Fruit fly (Drosophila melanogaster) whole organism, embryonic: ENCODE measurements around the gene CG8301.

Source experiments
- B-H2 ChIP-seq: fragments of 200-800 bp; sonication (Bioruptor generic); optimal IDR thresholded peaks from 2 replicates; lab custom pipeline; 2018; ENCODE audit warnings: missing biosample characterization, mild to moderate bottlenecking, missing genetic modification characterization
- CG10462 ChIP-seq: fragments of 200-800 bp; sonication (Bioruptor generic); optimal IDR thresholded peaks from 2 replicates; lab custom pipeline; 2016; ENCODE audit warnings: missing biosample characterization, missing genetic modification characterization
- CG10543 ChIP-seq: fragments of 200-800 bp; sonication (Bioruptor generic); optimal IDR thresholded peaks from 3 replicates; lab custom pipeline; 2017; ENCODE audit warnings: missing biosample characterization, mild to moderate bottlenecking, missing genetic modification characterization, moderate library complexity
- CG11247 ChIP-seq: fragments of 200-800 bp; sonication (Bioruptor generic); IDR thresholded peaks from 2 replicates; pipeline ENCODE4 v1.3.6; 2022; ENCODE audit warnings: missing biosample characterization, missing genetic modification characterization
- CG11560 ChIP-seq: fragments of 200-800 bp; sonication (Bioruptor generic); IDR thresholded peaks from 3 replicates; pipeline ENCODE4 v1.3.6; 2022; ENCODE audit warnings: missing biosample characterization, missing genetic modification characterization
- CG12071 ChIP-seq: fragments of 200-800 bp; sonication (Bioruptor generic); optimal IDR thresholded peaks from 3 replicates; lab custom pipeline; 2018; ENCODE audit warnings: missing biosample characterization, mild to moderate bottlenecking, missing genetic modification characterization
- CG1233 ChIP-seq: fragments of 200-800 bp; sonication (Bioruptor generic); optimal IDR thresholded peaks from 4 replicates; lab custom pipeline; 2018; ENCODE audit warnings: missing biosample characterization, mild to moderate bottlenecking, missing genetic modification characterization
- CG12769 ChIP-seq: fragments of 200-800 bp; sonication (Bioruptor generic); optimal IDR thresholded peaks from 2 replicates; lab custom pipeline; 2019; ENCODE audit warnings: missing biosample characterization, mild to moderate bottlenecking, missing genetic modification characterization, moderate library complexity
- CG13123 ChIP-seq: fragments of 200-800 bp; sonication (Bioruptor generic); optimal IDR thresholded peaks from 2 replicates; lab custom pipeline; 2016; ENCODE audit warnings: missing biosample characterization, missing genetic modification characterization
- CG13894 ChIP-seq: fragments of 200-800 bp; sonication (Bioruptor generic); optimal IDR thresholded peaks from 3 replicates; lab custom pipeline; 2018; ENCODE audit warnings: missing biosample characterization, mild to moderate bottlenecking, missing genetic modification characterization, moderate library complexity
- CG14441 ChIP-seq: fragments of 200-800 bp; sonication (Bioruptor generic); IDR thresholded peaks from 2 replicates; pipeline ENCODE4 v1.3.6; 2022; ENCODE audit warnings: missing biosample characterization, missing genetic modification characterization
- CG14667 ChIP-seq: fragments of 200-800 bp; sonication (Bioruptor generic); IDR thresholded peaks from 2 replicates; pipeline ENCODE4 v1.3.6; 2022; ENCODE audit warnings: missing biosample characterization, missing genetic modification characterization
- CG16779 ChIP-seq: fragments of 200-800 bp; sonication (Bioruptor generic); IDR thresholded peaks from 2 replicates; pipeline ENCODE4 v1.3.6; 2022; ENCODE audit warnings: missing biosample characterization, missing genetic modification characterization
- CG18599 ChIP-seq: fragments of 200-800 bp; sonication (Bioruptor generic); optimal IDR thresholded peaks from 3 replicates; lab custom pipeline; 2017; ENCODE audit warnings: missing biosample characterization, missing genetic modification characterization, mild to moderate bottlenecking, moderate library complexity, missing genetic modification reagents
- CG2129 ChIP-seq: fragments of 200-800 bp; sonication (Bioruptor generic); IDR thresholded peaks from 2 replicates; pipeline ENCODE4 v1.3.6; 2022; ENCODE audit warnings: missing biosample characterization, missing genetic modification characterization; ENCODE audit not compliant: partially characterized antibody
- CG2678 ChIP-seq: fragments of 200-800 bp; sonication (Bioruptor generic); optimal IDR thresholded peaks from 3 replicates; lab custom pipeline; 2019; ENCODE audit warnings: missing biosample characterization, mild to moderate bottlenecking, missing genetic modification characterization, moderate library complexity
- CG34422 ChIP-seq: fragments of 200-800 bp; sonication (Bioruptor generic); IDR thresholded peaks from 3 replicates; pipeline ENCODE4 v1.3.6; 2022; ENCODE audit warnings: missing biosample characterization, missing genetic modification characterization
- CG42726 ChIP-seq: fragments of 200-800 bp; sonication (Bioruptor generic); IDR thresholded peaks from 2 replicates; pipeline ENCODE4 v1.3.6; 2022; ENCODE audit warnings: missing biosample characterization, missing genetic modification characterization; ENCODE audit not compliant: partially characterized antibody
- CG4730 ChIP-seq: fragments of 200-800 bp; sonication (Bioruptor generic); IDR thresholded peaks from 2 replicates; pipeline ENCODE4 v1.3.6; 2022; ENCODE audit warnings: missing biosample characterization, missing genetic modification characterization
- CG5953 ChIP-seq: fragments of 200-800 bp; sonication (Bioruptor generic); IDR thresholded peaks from 2 replicates; pipeline ENCODE4 v1.3.6; 2022; ENCODE audit warnings: missing biosample characterization, missing genetic modification characterization
- CG6272 ChIP-seq: fragments of 200-800 bp; sonication (Bioruptor generic); IDR thresholded peaks from 2 replicates; pipeline ENCODE4 v1.3.6; 2022; ENCODE audit warnings: missing biosample characterization, missing genetic modification characterization
- CG7928 ChIP-seq: fragments of 200-800 bp; sonication (Bioruptor generic); optimal IDR thresholded peaks from 2 replicates; lab custom pipeline; 2017; ENCODE audit warnings: missing biosample characterization, mild to moderate bottlenecking, missing genetic modification characterization
- CrebB ChIP-seq: fragments of 200-800 bp; sonication (Bioruptor generic); optimal IDR thresholded peaks from 3 replicates; lab custom pipeline; 2018; ENCODE audit warnings: missing biosample characterization, mild to moderate bottlenecking, missing genetic modification characterization
- D19B ChIP-seq: fragments of 200-800 bp; sonication (Bioruptor generic); optimal IDR thresholded peaks from 2 replicates; lab custom pipeline; 2017; ENCODE audit warnings: missing biosample characterization, mild to moderate bottlenecking, missing genetic modification characterization
- Deaf1 ChIP-seq: fragments of 200-800 bp; optimal IDR thresholded peaks from 3 replicates; lab custom pipeline; 2019; ENCODE audit warnings: missing biosample characterization, mild to moderate bottlenecking, missing genetic modification characterization, moderate library complexity
- E2f1 ChIP-seq: fragments of 200-800 bp; sonication (Bioruptor generic); IDR thresholded peaks from 2 replicates; pipeline ENCODE4 v1.3.6; 2022; ENCODE audit warnings: missing biosample characterization, missing genetic modification characterization
- H15 ChIP-seq: fragments of 200-800 bp; sonication (Bioruptor generic); IDR thresholded peaks from 3 replicates; pipeline ENCODE4 v1.3.6; 2022; ENCODE audit warnings: missing biosample characterization, missing genetic modification characterization
- HLH4C ChIP-seq: fragments of 200-800 bp; sonication (Bioruptor generic); IDR thresholded peaks from 3 replicates; pipeline ENCODE4 v1.3.6; 2022; ENCODE audit warnings: missing biosample characterization, missing genetic modification characterization; ENCODE audit not compliant: partially characterized antibody
- HLH54F ChIP-seq: fragments of 200-800 bp; sonication (Bioruptor generic); optimal IDR thresholded peaks from 3 replicates; lab custom pipeline; 2016; ENCODE audit warnings: missing biosample characterization, missing genetic modification characterization
- Lhr ChIP-seq: fragments of 200-800 bp; sonication (Bioruptor generic); optimal IDR thresholded peaks from 3 replicates; lab custom pipeline; 2017; ENCODE audit warnings: mild to moderate bottlenecking, missing biosample characterization, missing genetic modification reagents, missing genetic modification characterization
- Neu2 ChIP-seq: fragments of 200-800 bp; sonication (Bioruptor generic); optimal IDR thresholded peaks from 3 replicates; lab custom pipeline; 2016; ENCODE audit warnings: missing biosample characterization, missing genetic modification characterization, borderline replicate concordance
- PHDP ChIP-seq: fragments of 200-800 bp; sonication (Bioruptor generic); optimal IDR thresholded peaks from 3 replicates; lab custom pipeline; 2018; ENCODE audit warnings: missing biosample characterization, mild to moderate bottlenecking, missing genetic modification characterization, moderate library complexity
- Tbp ChIP-seq: fragments of >200 bp; optimal IDR thresholded peaks from 2 replicates; lab custom pipeline; 2018; ENCODE audit warnings: missing biosample characterization, missing genetic modification characterization
- Usf ChIP-seq: fragments of 200-800 bp; sonication (Bioruptor generic); optimal IDR thresholded peaks from 2 replicates; lab custom pipeline; 2017; ENCODE audit warnings: missing genotype, missing biosample characterization, missing genetic modification characterization
- ap ChIP-seq: fragments of 200-800 bp; sonication (Bioruptor generic); IDR thresholded peaks from 2 replicates; pipeline ENCODE4 v1.3.6; 2022; ENCODE audit warnings: missing biosample characterization, missing genetic modification characterization
- bbx ChIP-seq: fragments of 200-800 bp; sonication (Bioruptor generic); IDR thresholded peaks from 2 replicates; pipeline ENCODE4 v1.3.6; 2022; ENCODE audit warnings: missing biosample characterization, missing genetic modification characterization; ENCODE audit not compliant: partially characterized antibody
- bcd ChIP-seq: fragments of 200-800 bp; sonication (Bioruptor generic); optimal IDR thresholded peaks from 2 replicates; lab custom pipeline; 2017; ENCODE audit warnings: missing biosample characterization, mild to moderate bottlenecking, missing genetic modification characterization
- cg ChIP-seq: fragments of 200-800 bp; sonication (Bioruptor generic); optimal IDR thresholded peaks from 3 replicates; lab custom pipeline; 2019; ENCODE audit warnings: missing biosample characterization, mild to moderate bottlenecking, missing genetic modification characterization, moderate library complexity
- chm ChIP-seq: fragments of 200-800 bp; sonication (Bioruptor generic); IDR thresholded peaks from 2 replicates; pipeline ENCODE4 v1.3.6; 2022; ENCODE audit warnings: missing biosample characterization, missing genetic modification characterization
- emc ChIP-seq: fragments of 200-800 bp; sonication (Bioruptor generic); optimal IDR thresholded peaks from 2 replicates; lab custom pipeline; 2016; ENCODE audit warnings: missing biosample characterization, missing genetic modification characterization
- fd3F ChIP-seq: fragments of 200-800 bp; sonication (Bioruptor generic); optimal IDR thresholded peaks from 2 replicates; lab custom pipeline; 2018; ENCODE audit warnings: missing biosample characterization, mild to moderate bottlenecking, missing genetic modification characterization, moderate library complexity
- inv ChIP-seq: fragments of 200-800 bp; sonication (Bioruptor generic); IDR thresholded peaks from 2 replicates; pipeline ENCODE4 v1.3.6; 2022; ENCODE audit warnings: missing biosample characterization, missing genetic modification characterization; ENCODE audit not compliant: partially characterized antibody
- jumu ChIP-seq: fragments of 200-800 bp; sonication (Bioruptor generic); optimal IDR thresholded peaks from 3 replicates; lab custom pipeline; 2016; ENCODE audit warnings: missing biosample characterization, missing genetic modification characterization
- lbe ChIP-seq: fragments of 200-800 bp; sonication (Bioruptor generic); optimal IDR thresholded peaks from 2 replicates; lab custom pipeline; 2016; ENCODE audit warnings: missing biosample characterization, mild to moderate bottlenecking, missing genetic modification characterization
- lilli ChIP-seq: fragments of 200-800 bp; sonication (Bioruptor generic); optimal IDR thresholded peaks from 3 replicates; lab custom pipeline; 2016; ENCODE audit warnings: missing biosample characterization, missing genetic modification characterization
- lmd ChIP-seq: fragments of 200-800 bp; sonication (Bioruptor generic); IDR thresholded peaks from 2 replicates; pipeline ENCODE4 v1.3.6; 2022; ENCODE audit warnings: missing biosample characterization, missing genetic modification characterization
- peb ChIP-seq: fragments of 200-800 bp; sonication (Bioruptor generic); IDR thresholded peaks from 2 replicates; pipeline ENCODE4 v1.3.6; 2022; ENCODE audit warnings: missing biosample characterization, missing genetic modification characterization
- ro ChIP-seq: fragments of 200-800 bp; sonication (Bioruptor generic); IDR thresholded peaks from 2 replicates; pipeline ENCODE4 v1.3.6; 2022; ENCODE audit warnings: missing biosample characterization, missing genetic modification characterization
- row ChIP-seq: fragments of 200-800 bp; sonication (Bioruptor generic); IDR thresholded peaks from 3 replicates; pipeline ENCODE4 v1.3.6; 2022; ENCODE audit warnings: missing biosample characterization, missing genetic modification characterization
- shn ChIP-seq: fragments of 200-800 bp; sonication (Bioruptor generic); optimal IDR thresholded peaks from 3 replicates; lab custom pipeline; 2016; ENCODE audit warnings: missing biosample characterization, missing genetic modification characterization
- ssp ChIP-seq: fragments of 200-800 bp; sonication (Bioruptor generic); IDR thresholded peaks from 2 replicates; pipeline ENCODE4 v1.3.6; 2022; ENCODE audit warnings: missing biosample characterization, missing genetic modification characterization
- wdn ChIP-seq: fragments of 200-800 bp; sonication (Bioruptor generic); IDR thresholded peaks from 2 replicates; pipeline ENCODE4 v1.3.6; 2022; ENCODE audit warnings: missing biosample characterization, missing genetic modification characterization

Gene CG8301

DNA sequence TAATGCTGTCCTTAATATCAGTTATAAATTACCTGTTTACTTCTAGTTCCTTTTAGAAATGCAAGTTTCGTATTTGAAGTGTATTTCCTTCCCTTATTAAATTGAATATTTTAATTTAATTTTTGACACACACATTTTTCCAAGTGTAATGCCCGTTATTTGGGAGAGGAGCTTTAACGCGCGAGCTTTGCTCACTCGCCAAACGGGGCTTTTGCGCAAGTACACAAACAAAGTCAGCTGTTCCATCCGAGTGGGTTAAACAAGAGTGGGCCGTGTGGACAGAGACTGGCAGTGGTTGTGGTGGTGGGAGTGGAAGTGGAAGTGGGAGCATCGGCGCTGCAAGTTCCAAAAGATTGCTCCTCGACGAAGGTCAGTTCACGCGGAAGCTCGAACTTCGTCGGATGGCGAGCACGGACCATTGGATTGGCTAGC lies at the start of gene CG8301 (continued):
- TF ChIP-seq CG6272 (GFP tag; lab: Robert Waterston, UW) = no peak
- TF ChIP-seq lbe (GFP tag; lab: Kevin White, UChicago) = no peak
- no peak for TF ChIP-seq HLH4C (GFP tag; lab: Robert Waterston, UW)
- no peak for TF ChIP-seq CG42726
- no peak for TF ChIP-seq CG2678 (tag; lab: Kevin White, UChicago)
- TF ChIP-seq Tbp (GFP tag; lab: Kevin White, UChicago) = no peak
- no peak for TF ChIP-seq inv
- peak; percentile 41 for TF ChIP-seq CG18599
- no peak for TF ChIP-seq B-H2 (GFP tag; lab: Kevin White, UChicago)
- no peak for TF ChIP-seq CG2129 (GFP tag; lab: Robert Waterston, UW)
- TF ChIP-seq lmd (GFP tag; lab: Robert Waterston, UW) = no peak
- TF ChIP-seq ap (GFP tag; lab: Robert Waterston, UW) = no peak
- TF ChIP-seq CG12769 (tag; lab: Kevin White, UChicago) = peak; percentile 43
- no peak for TF ChIP-seq CG14667 (GFP tag; lab: Robert Waterston, UW)
- no peak for TF ChIP-seq CG11247 (GFP tag; lab: Robert Waterston, UW)
- TF ChIP-seq row (GFP tag; lab: Robert Waterston, UW) = peak; percentile 68
- TF ChIP-seq bcd = peak; percentile 1
- no peak for TF ChIP-seq H15 (GFP tag; lab: Robert Waterston, UW)
- no peak for TF ChIP-seq HLH54F (GFP tag; lab: Kevin White, UChicago)
- no peak for TF ChIP-seq Neu2 (GFP tag; lab: Kevin White, UChicago)
- no peak for TF ChIP-seq CG4730 (GFP tag; lab: Robert Waterston, UW)
- TF ChIP-seq jumu (GFP tag; lab: Kevin White, UChicago) = no peak
- no peak for TF ChIP-seq CG10462 (GFP tag; lab: Kevin White, UChicago)
- peak; percentile 52 for TF ChIP-seq PHDP
- TF ChIP-seq CrebB (tag; lab: Kevin White, UChicago) = no peak
- no peak for TF ChIP-seq CG11560 (tag; lab: Robert Waterston, UW)
- no peak for TF ChIP-seq CG12071 (GFP tag; lab: Kevin White, UChicago)
- TF ChIP-seq Lhr (GFP tag; lab: Kevin White, UChicago) = no peak
- TF ChIP-seq ro = no peak
- no peak for TF ChIP-seq CG13123 (GFP tag; lab: Kevin White, UChicago)
- TF ChIP-seq emc (GFP tag; lab: Kevin White, UChicago) = no peak
- no peak for TF ChIP-seq wdn (GFP tag; lab: Robert Waterston, UW)
- no peak for TF ChIP-seq E2f1 (GFP tag; lab: Robert Waterston, UW)
- no peak for TF ChIP-seq CG14441
- TF ChIP-seq CG16779 (GFP tag; lab: Robert Waterston, UW) = peak; percentile 69; the same call in 1 of the 2 replicates
- TF ChIP-seq lilli (GFP tag; lab: Kevin White, UChicago) = peak; percentile 49
- TF ChIP-seq Usf = no peak
- no peak; the same call in 1 of the 2 replicates for TF ChIP-seq bbx (GFP tag; lab: Robert Waterston, UW)
- no peak for TF ChIP-seq CG13894
- no peak for TF ChIP-seq CG10543
- TF ChIP-seq CG5953 = no peak
- TF ChIP-seq CG7928 = no peak
- no peak for TF ChIP-seq shn (GFP tag; lab: Kevin White, UChicago)
- TF ChIP-seq CG34422 (GFP tag; lab: Robert Waterston, UW) = no peak
- no peak for TF ChIP-seq D19B (GFP tag; lab: Kevin White, UChicago)
- TF ChIP-seq peb (GFP tag; lab: Robert Waterston, UW) = no peak
- TF ChIP-seq ssp = no peak
- TF ChIP-seq CG1233 (GFP tag; lab: Kevin White, UChicago) = no peak
- peak; percentile 52; the same call in 1 of the 2 replicates for TF ChIP-seq chm (GFP tag; lab: Robert Waterston, UW)
- TF ChIP-seq fd3F = no peak
- TF ChIP-seq Deaf1 (tag; lab: Kevin White, UChicago) = peak; percentile 77
- no peak for TF ChIP-seq cg
